Worm (Caenorhabditis elegans): Measurements from ENCODE around the gene cyp-34A8.
A peak's percentile ranks its signal among the peaks of the same experiment; 100 is the strongest.

The cyp-34A8 gene

ce11 chrV:3929099-3929498 is 38.5 kb downstream of the cyp-34A8 start, which contains the start of gene srx-64:
Gene srx-64, plus strand, starts transcription at chrV:3929399.
- TF ChIP-seq hlh-30 (tag; optimal IDR thresholded peaks at IDR 0.05; ENCODE audit: insufficient read depth) (no peak), spr-1 (tag; optimal IDR thresholded peaks at IDR 0.05) (no peak), duxl-1 (tag; optimal IDR thresholded peaks at IDR 0.05; ENCODE audit: poor library complexity) (no peak), egl-43 (GFP tag; IDR thresholded peaks at IDR 0.05) (no peak), hlh-11 (tag; optimal IDR thresholded peaks at IDR 0.05) (no peak), F10B5.3 (tag; optimal IDR thresholded peaks at IDR 0.05) (no peak), mdl-1 (tag; optimal IDR thresholded peaks at IDR 0.05) (no peak), ceh-82 (tag; optimal IDR thresholded peaks at IDR 0.05) (no peak), daf-19 (GFP tag; conservative IDR thresholded peaks at IDR 0.05) (no peak), unc-62 (GFP tag; optimal IDR thresholded peaks at IDR 0.05 in 1 of 2) (no peak), unc-62 (tag; optimal IDR thresholded peaks at IDR 0.05) (no peak), nhr-77 (tag; optimal IDR thresholded peaks at IDR 0.05) (no peak), Y75B8A.6 (GFP tag; IDR thresholded peaks at IDR 0.05) (no peak), nhr-41 (GFP tag; IDR thresholded peaks at IDR 0.05) (no peak), zip-11 (GFP tag; IDR thresholded peaks at IDR 0.05) (no peak), daf-8 (GFP tag; IDR thresholded peaks at IDR 0.05) (no peak), aha-1 (tag) (no peak), madf-5 (GFP tag; IDR thresholded peaks at IDR 0.05) (no peak), cey-2 (tag; optimal IDR thresholded peaks at IDR 0.05; ENCODE audit: borderline replicate concordance, insufficient read depth) (no peak)

- TF ChIP-seq madf-5 (GFP tag; IDR thresholded peaks at IDR 0.05), result 0 out of 4 replicates have a peak, but pooled peaks of 1 of the 2 experiments have one; percentile 8
- no peak for TF ChIP-seq rbr-2 (tag; optimal IDR thresholded peaks at IDR 0.05)
- no peak for TF ChIP-seq lin-38 (GFP tag; IDR thresholded peaks at IDR 0.05)
- no peak for TF ChIP-seq egl-27 (tag; optimal IDR thresholded peaks at IDR 0.05)
- TF ChIP-seq ctbp-1 (GFP tag; IDR thresholded peaks at IDR 0.05), result no peak
- no peak for TF ChIP-seq unc-39 (tag; optimal IDR thresholded peaks at IDR 0.05)
- no peak for TF ChIP-seq F49E8.2 (tag; optimal IDR thresholded peaks at IDR 0.05; ENCODE audit: borderline replicate concordance)
- no peak for TF ChIP-seq dmd-6 (GFP tag; IDR thresholded peaks at IDR 0.05)
- no peak for TF ChIP-seq nhr-6 (tag; optimal IDR thresholded peaks at IDR 0.05)
- no peak for TF ChIP-seq tag-97 (GFP tag; IDR thresholded peaks at IDR 0.05)
- no peak for TF ChIP-seq zfp-2 (tag; optimal IDR thresholded peaks at IDR 0.05)
- no peak for TF ChIP-seq lin-1 (GFP tag; IDR thresholded peaks at IDR 0.05)
- TF ChIP-seq hif-1 (tag; optimal IDR thresholded peaks at IDR 0.05), result no peak
- no peak for TF ChIP-seq ztf-7 (tag; optimal IDR thresholded peaks at IDR 0.05)
- TF ChIP-seq hlh-11 (tag; optimal IDR thresholded peaks at IDR 0.05), result no peak
- TF ChIP-seq set-16 (GFP tag; IDR thresholded peaks at IDR 0.05), result peak; percentile 92
Measured at ce11 chrV:3927522-3927921, 40.1 kb downstream of the cyp-34A8 start.

- TF ChIP-seq unc-62 (GFP tag; optimal IDR thresholded peaks at IDR 0.05 in 1 of 2), result peak in 1 of 2 experiments; percentile 97
- TF ChIP-seq unc-62 (tag; optimal IDR thresholded peaks at IDR 0.05), result no peak
- TF ChIP-seq dpl-1 (GFP tag; optimal IDR thresholded peaks at IDR 0.05), result no peak
Measured at ce11 chrV:3922547-3922946, 45.1 kb downstream of the cyp-34A8 start.

DNA sequence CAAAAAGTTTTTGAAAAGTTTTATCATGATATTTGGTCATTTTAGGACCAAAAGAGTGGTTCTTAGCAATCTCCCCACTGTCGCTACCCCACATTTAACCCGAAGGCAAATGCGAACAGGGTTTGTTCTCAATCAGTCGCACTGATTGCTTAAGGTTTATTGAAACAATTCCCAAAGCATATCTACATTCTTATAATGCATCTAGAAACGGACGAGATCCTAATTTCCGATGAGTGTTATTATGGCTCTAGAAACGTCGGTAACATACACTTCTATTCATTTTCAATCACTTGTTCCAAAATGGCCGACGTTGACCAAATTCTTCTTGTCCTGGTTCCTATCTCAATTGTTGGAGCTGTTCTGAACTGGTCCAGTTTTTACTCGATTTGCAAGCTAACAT is 46.0 kb downstream of the cyp-34A8 start, which contains the start of gene srx-65:
Gene srx-65 (plus strand): TSS at position 301 of the 400 bp plus-strand sequence.
- TF ChIP-seq Y105C5A.15 (GFP tag; IDR thresholded peaks at IDR 0.05), result no peak
- TF ChIP-seq nhr-41 (GFP tag; IDR thresholded peaks at IDR 0.05), result no peak
- no peak for TF ChIP-seq pqm-1 (tag; optimal IDR thresholded peaks at IDR 0.05)
- TF ChIP-seq ztf-7 (tag; optimal IDR thresholded peaks at IDR 0.05), result no peak
- TF ChIP-seq hlh-30 (tag; optimal IDR thresholded peaks at IDR 0.05; ENCODE audit: insufficient read depth), result no peak
- no peak for TF ChIP-seq spr-1 (tag; optimal IDR thresholded peaks at IDR 0.05)
- no peak for TF ChIP-seq lin-38 (GFP tag; IDR thresholded peaks at IDR 0.05)
- no peak for TF ChIP-seq daf-19 (GFP tag; conservative IDR thresholded peaks at IDR 0.05)
- no peak for TF ChIP-seq zip-2 (tag; optimal IDR thresholded peaks at IDR 0.05)
- TF ChIP-seq ces-1 (GFP tag; optimal IDR thresholded peaks at IDR 0.05), result no peak
- TF ChIP-seq Y48G9A.11 (GFP tag; IDR thresholded peaks at IDR 0.05), result no peak
- no peak for TF ChIP-seq ceh-32 (tag; optimal IDR thresholded peaks at IDR 0.05; ENCODE audit: poor library complexity)
- TF ChIP-seq attf-4 (tag; optimal IDR thresholded peaks at IDR 0.05), result no peak
- no peak for TF ChIP-seq unc-62 (GFP tag; optimal IDR thresholded peaks at IDR 0.05 in 1 of 2)
- TF ChIP-seq unc-62 (tag; optimal IDR thresholded peaks at IDR 0.05), result no peak
- TF ChIP-seq gei-8 (GFP tag; optimal IDR thresholded peaks at IDR 0.05), result no peak
- TF ChIP-seq aly-2 (tag; optimal IDR thresholded peaks at IDR 0.05), result no peak
- TF ChIP-seq mep-1 (tag; optimal IDR thresholded peaks at IDR 0.05), result no peak
